Fruit fly (Drosophila melanogaster) ovary, adult (tissue): Measurements from ENCODE around the gene CG43092.
A peak's percentile ranks its signal among the peaks of the same experiment; 100 is the strongest.

Experiments
- CG17801 ChIP-seq: fragments of 200-800 bp; optimal IDR thresholded peaks from 2 replicates; lab custom pipeline; 2019; ENCODE audit warnings: missing biosample characterization, mild to moderate bottlenecking, missing genetic modification characterization, moderate library complexity; ENCODE audit not compliant: partially characterized antibody

Gene CG43092

DNA sequence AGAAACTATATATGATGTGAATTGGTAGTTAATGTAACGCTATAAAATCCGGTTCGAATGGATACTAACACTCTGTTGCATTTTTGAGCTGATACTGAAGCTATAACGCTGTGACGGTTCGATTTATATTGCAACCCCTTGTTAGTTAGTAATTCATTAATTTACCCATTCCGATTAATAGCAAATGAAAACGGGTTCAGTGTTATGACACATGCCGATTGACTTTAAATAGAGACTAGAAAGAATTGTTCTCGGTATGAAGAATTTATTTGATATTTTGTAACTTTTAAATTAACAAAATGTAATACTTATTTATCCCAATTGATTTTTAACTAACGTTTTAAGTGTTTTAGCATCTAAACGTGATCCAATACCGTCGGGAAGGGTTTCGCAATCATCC, 834 bp downstream of the CG43092 start, which contains the start of gene CG43091:
Gene CG43091 (minus strand): TSS at position 101 of the 400 bp plus-strand sequence.
- no peak for TF ChIP-seq CG17801 (GFP tag; lab: Kevin White, UChicago)

DNA sequence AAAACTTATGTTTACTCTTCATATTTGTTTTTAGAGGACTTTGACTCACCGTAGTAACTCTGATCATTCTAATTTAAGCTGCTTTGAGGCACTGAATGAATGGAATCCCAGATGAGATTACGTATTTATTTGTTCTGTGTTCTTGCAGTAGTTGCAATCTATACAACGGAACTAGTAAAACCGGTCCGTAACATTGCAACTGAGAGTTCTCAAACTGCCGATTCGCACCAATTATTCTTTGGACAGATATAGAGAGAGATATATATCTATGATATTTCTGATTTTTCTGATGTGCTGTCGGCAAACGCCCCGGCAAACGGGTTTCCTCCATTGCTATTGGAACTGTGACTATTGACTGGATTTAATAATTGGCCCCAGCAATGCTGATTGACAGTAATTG, 1.9 kb downstream of the CG43092 start, which contains the start of gene CG13841:
Gene CG13841 (minus strand): TSS at position 101 of the 400 bp plus-strand sequence.
- no peak for TF ChIP-seq CG17801 (GFP tag; lab: Kevin White, UChicago)

DNA sequence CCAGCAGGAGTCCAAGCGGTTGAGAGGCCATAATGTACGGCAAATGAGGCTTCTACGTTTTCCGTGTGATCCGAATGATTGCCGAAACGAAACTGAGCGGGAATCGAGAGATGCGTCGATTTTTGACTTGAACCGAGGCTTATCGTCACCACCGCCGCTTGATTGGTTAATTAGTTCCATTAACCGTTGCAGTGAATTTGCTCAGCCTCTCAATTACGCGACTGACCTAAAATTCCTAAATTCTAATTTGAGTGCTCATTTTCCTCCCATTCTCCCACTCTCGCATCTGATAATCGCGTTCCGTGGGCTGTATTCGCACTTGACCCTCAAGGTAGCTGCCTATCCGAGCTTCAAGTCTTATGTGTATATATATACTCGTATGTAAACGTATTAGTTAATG, 3.4 kb downstream of the CG43092 start, which contains the start of gene Nepl15:
Gene Nepl15 (minus strand): TSS at position 101 of the 400 bp plus-strand sequence.
- TF ChIP-seq CG17801 (GFP tag; lab: Kevin White, UChicago) = no peak

DNA sequence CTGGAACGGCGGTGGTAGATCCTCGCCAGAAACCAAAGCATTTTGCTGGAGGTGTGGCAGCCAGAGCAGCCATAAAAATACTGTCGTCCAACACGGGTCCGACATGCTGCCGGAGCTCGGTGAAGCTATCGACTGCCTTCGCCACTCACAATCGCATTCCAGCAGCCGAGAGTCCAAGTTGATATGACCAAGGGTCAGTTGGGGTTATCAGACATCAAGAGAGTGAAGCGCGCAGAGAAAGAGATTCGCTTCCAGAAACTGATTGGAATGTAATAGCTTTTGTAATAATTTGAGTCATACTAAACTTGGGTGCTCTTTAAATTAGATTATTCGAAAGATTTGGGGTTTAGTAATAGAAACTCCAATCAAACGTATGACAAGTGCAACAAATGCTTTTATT, 5.9 kb downstream of the CG43092 start, which contains the start of gene Nepl14:
Gene Nepl14 (minus strand): TSS at position 125 of the 400 bp plus-strand sequence.
- no peak for TF ChIP-seq CG17801 (GFP tag; lab: Kevin White, UChicago)

DNA sequence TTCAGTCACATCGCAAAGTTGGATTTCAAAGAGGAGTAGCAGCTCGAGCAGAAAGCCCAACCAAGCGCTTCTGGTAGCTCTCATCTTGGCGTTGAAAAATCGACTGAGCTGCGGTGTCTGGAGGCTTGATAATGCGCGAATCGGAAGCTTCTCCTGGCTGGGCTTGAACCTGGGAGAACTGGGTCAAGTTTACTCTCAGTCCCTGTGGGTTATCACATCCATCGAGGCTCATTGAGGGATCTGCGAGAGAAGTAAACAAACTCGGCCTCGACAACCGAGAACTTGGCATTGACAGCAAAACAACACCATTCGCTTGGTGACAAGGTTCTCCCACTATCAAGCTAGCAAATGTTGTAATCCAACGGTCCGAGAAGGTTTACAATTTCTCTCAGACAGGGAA, 8.5 kb downstream of the CG43092 start, which contains the start of gene Nepl13:
Gene Nepl13 (minus strand): TSS at position 89 of the 400 bp plus-strand sequence.
- TF ChIP-seq CG17801 (GFP tag; lab: Kevin White, UChicago) = no peak

DNA sequence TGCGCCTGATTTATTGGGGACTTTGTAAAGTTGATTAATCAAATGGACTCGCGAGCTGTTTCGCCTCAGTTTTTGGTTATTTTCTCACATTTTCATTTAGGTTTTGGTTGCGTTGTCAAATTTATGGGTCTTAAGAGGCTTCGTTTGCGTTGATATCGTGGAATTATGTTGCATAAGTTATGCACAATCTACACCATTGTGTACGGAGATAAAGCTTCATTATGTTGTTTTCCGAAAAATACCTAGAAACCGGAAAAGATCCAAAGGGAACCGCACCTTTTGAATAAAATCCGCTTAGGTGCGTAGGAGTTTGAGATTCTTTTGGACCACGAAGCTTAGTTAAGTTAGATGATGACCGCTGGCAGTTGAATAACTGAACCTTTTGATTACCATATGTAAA, 12.3 kb downstream of the CG43092 start:
- TF ChIP-seq CG17801 (GFP tag; lab: Kevin White, UChicago) = no peak

DNA sequence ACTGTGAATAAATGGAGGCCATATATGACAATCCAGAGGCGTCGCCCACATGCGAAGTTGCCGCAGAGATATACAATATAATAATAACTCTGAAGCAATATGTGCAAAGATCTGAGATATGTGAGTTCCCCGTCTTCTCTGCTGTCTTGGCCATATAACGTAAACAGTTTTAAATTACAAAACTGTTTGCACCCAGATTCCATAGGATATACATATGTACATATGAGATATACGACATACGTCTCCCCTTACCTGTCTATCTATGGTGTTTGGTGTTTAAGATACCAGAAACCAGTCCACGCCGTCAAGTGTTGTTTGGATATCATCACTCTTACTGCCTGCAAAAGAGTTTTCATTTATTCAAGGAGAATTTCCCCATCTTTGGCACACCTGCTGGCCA, 13.2 kb downstream of the CG43092 start:
- no peak for TF ChIP-seq CG17801 (GFP tag; lab: Kevin White, UChicago)

DNA sequence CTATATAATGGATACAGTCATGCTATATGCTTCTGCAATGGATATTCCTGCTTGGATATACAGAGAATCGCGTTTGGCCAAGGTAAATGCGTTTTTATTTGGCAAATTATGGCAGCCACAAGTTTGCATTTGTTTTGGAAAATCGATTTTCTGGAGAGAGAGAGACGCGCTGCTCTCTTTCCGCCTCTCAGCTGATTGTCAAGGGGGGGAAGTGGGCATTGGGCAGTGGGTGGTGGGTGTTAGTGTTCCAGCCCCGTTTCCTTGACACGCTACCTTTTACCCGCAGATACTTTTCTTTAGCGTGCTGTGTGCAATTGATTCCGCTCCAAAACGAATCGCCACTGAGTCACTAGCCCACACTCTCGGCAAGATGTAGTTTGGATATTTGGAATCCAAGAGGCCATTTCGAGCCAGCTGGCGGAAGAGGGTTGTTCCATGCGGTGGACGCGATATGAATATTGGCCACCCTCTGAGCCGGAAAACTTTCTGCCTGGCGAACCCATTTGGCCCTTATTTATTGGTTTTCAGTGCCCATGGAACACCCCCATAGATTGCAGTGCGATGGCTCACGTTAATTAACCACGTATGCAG, 14.2 kb downstream of the CG43092 start:
- TF ChIP-seq CG17801 (GFP tag; lab: Kevin White, UChicago) = no peak

DNA sequence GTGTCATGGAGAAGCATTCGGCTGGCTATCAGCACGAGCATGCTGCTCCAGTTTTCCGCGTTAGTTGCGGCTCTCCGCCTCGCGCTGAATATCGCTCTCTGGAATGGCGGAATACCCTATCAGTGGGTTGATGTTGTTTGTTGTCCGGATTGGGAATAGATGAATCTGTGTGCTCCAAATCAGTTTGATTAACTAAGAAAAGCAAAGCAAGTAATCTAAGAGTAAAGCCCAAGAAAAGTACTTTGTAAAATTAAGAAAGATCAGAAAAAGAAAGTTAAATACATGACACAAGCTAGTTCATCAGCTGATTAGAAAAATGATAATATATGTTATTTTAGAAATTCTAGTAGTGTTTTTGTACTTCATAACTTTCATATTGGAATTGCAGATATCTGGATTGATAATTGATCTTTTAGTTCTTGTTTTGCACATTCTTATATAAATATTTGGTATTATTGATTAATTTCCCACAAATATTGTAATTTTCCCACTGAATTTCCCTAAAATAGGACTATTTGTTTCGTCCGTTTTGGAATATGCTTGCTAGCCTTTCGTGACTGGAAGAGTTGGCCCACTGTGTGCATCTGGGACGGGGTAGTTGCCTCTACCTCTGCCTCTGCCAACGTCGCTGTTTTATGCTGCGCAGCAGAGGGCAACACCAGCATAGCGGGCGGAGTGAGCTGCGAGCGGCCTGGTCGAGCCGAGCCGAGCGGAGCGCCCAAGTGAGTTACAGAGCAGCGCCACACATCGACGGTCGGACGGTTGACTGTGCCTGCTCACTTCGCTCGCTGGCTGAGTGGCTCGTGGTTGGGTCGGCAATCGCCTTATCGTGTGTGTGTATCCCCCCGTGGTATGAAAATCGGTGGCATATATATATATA, 15.3 kb downstream of the CG43092 start:
- no peak for TF ChIP-seq CG17801 (GFP tag; lab: Kevin White, UChicago)

DNA sequence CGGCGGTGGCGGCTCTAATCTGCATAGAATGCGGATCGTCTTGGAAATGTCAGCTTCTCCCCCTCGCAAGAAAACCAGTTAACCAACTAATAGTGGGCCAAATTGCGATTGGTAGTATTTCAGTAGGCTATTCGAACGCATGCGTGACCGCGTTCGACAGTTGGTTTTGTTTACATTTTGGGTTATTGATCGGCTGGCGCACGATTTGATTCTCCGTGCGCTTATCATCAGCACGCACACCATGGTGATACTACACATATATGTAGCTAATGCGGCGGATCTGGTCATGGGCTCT, 15.9 kb downstream of the CG43092 start:
- TF ChIP-seq CG17801 (GFP tag; lab: Kevin White, UChicago) = no peak

DNA sequence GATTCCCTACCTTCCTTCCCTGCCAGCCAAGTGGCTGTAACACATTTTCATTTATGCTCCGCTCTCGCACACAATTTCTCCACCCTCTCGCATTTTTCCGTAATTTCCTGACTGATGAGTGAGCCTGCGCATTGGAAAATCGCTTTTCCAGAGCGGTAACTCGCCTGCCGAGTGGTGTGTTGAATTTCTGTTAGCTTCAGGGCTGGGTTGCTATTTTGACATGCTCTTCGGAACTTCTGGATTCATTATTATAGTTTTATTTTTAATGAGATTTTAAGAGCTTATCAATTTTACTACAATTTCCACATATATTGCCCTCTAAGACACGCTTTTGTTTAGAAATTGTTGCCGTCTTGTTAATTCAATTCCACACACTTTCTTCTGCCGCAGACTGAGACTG, 16.5 kb downstream of the CG43092 start:
- TF ChIP-seq CG17801 (GFP tag; lab: Kevin White, UChicago) = no peak

DNA sequence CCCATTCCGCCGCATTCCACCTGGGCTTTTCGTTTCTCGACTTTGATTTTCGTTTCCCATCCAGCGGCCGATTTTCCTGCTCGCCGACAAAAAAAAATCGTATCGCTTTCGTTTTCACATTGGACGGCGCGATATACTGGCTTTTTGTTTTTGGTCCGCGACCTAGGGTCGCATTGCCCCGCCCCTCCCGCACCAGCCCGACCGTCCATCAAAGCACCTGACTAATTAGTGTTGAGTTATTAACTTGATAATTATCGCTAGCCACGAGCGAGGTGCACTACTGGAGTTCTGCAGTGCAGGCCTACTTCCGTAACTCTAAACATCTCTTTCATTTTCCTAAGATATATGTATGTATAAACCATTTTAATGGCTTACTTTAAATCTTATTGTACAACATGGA, 17.8 kb downstream of the CG43092 start:
- no peak for TF ChIP-seq CG17801 (GFP tag; lab: Kevin White, UChicago)

DNA sequence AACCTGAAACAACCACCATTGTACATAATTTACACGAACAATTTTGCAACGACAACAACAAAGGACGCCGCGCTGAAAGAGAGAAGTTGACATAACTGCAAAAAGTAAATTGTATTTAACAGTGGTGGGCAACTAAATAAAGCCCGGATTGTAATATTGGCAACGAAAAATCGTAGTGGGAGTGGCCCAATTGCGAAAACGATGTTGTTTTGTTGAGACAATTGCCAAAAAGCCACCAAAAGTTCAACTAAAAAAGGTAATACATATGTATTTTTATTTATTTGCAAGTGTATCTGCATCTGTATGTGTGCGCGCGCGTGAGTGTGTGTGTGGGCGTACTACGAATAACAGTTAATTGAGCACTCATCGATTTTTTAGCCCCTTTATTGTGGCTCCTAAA, 18.4 kb downstream of the CG43092 start:
- no peak for TF ChIP-seq CG17801 (GFP tag; lab: Kevin White, UChicago)

DNA sequence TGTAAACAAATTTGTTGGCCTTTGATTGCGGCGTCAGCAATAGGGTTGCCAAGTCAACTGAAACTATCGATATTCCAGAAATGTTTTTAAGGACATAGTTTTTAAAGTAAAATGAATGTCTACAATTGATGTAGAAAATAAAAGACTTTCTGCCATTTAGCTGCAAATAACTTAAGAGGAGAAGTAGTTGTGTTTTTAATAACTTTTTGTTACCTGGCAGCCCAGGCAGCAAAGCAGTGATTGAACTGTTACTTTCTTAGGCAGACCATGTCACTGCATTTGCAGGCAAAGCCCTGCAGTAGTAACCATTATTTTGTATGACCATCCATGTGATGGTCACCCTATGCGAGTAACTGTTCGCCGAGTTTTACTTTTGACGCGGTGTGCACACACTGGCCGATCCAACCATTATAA, 18.9 kb downstream of the CG43092 start, which contains the start of the genes rumi, CG7029 and Usp12-46:
Gene rumi (minus strand): TSS at position 64 of the 414 bp plus-strand sequence.
Gene CG7029 (plus strand): TSS at position 368 of the 414 bp plus-strand sequence.
Gene Usp12-46 (plus strand): TSS at position 368 of the 414 bp plus-strand sequence.
- TF ChIP-seq CG17801 (GFP tag; lab: Kevin White, UChicago) = peak; percentile 67

DNA sequence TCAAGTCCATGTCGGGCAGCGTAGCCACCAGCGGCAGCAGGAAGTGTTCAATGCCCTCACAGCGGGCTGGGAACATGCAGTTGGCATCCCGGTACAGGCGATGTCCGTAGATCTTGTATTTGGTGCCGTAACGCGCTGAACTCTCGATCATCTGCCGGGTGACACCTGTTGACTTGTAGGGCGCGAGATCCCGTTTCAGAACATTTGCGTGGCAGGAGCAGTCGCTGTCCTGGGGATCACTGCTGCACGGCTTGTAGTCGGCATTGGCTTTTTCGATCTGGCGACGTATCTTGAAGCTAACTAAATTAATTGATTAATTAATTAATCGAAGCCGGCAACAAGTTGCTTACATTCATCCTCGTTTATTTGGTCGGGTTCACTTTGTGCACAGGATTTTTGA, 19.4 kb downstream of the CG43092 start:
- no peak for TF ChIP-seq CG17801 (GFP tag; lab: Kevin White, UChicago)
